Fruit fly (Drosophila melanogaster): ENCODE results near the gene spn-A.

Gene spn-A

dm6 chr3R:30061154-30061482 is 5.3 kb upstream of the spn-A start (continued):
- TF ChIP-seq bbx (GFP tag; IDR thresholded peaks at IDR 0.05; ENCODE audit: partially characterized antibody) (no peak), Optix (GFP tag; IDR thresholded peaks at IDR 0.05) (peak; percentile 85), Nf-YC (tag; optimal IDR thresholded peaks at IDR 0.05) (peak; percentile 67), HLH3B (GFP tag; IDR thresholded peaks at IDR 0.05) (peak; percentile 96), CG11456 (GFP tag; IDR thresholded peaks at IDR 0.05) (peak; percentile 85), Awh (GFP tag; IDR thresholded peaks at IDR 0.05) (peak; percentile 95), so (GFP tag; IDR thresholded peaks at IDR 0.05) (peak; percentile 93), nerfin-2 (GFP tag; IDR thresholded peaks at IDR 0.05; ENCODE audit: partially characterized antibody) (no peak), CG2712 (tag; optimal IDR thresholded peaks at IDR 0.05) (peak; percentile 87), CG7963 (GFP tag; IDR thresholded peaks at IDR 0.05; ENCODE audit: partially characterized antibody) (no peak), crp (GFP tag; optimal IDR thresholded peaks at IDR 0.05) (peak in 1 of 2 experiments; percentile 2), Ravus (GFP tag; IDR thresholded peaks at IDR 0.05) (peak; percentile 72), CG43689 (GFP tag; IDR thresholded peaks at IDR 0.05) (peak; percentile 90), Med (GFP tag) (peak; percentile 97), CG8478 (optimal IDR thresholded peaks at IDR 0.05) (no peak), CrebB (tag; optimal IDR thresholded peaks at IDR 0.05) (no peak), Dek (tag; optimal IDR thresholded peaks at IDR 0.05) (peak; percentile 80), sens-2 (GFP tag; IDR thresholded peaks at IDR 0.05) (peak; percentile 89), br (optimal IDR thresholded peaks at IDR 0.05) (no peak), D (optimal IDR thresholded peaks at IDR 0.05) (no peak), D (GFP tag; optimal IDR thresholded peaks at IDR 0.05) (peak; percentile 93), CG6683 (GFP tag; optimal IDR thresholded peaks at IDR 0.05) (peak; percentile 71), lmd (GFP tag; IDR thresholded peaks at IDR 0.05) (peak; percentile 85), Dfd (GFP tag; optimal IDR thresholded peaks at IDR 0.05) (no peak), CG12942 (GFP tag; optimal IDR thresholded peaks at IDR 0.05) (peak; percentile 44), Neu2 (GFP tag; optimal IDR thresholded peaks at IDR 0.05; ENCODE audit: borderline replicate concordance) (no peak), ara (GFP tag; IDR thresholded peaks at IDR 0.05) (peak; percentile 90), gcm2 (GFP tag; optimal IDR thresholded peaks at IDR 0.05) (peak; percentile 19), HmgD (GFP tag; optimal IDR thresholded peaks at IDR 0.05) (peak; percentile 58), CG10959 (GFP tag; IDR thresholded peaks at IDR 0.05) (peak; percentile 78), GATAe (GFP tag; conservative IDR thresholded peaks at IDR 0.05) (no peak), az2 (GFP tag; optimal IDR thresholded peaks at IDR 0.05) (peak; percentile 76), maf-S (GFP tag; optimal IDR thresholded peaks at IDR 0.05) (peak; percentile 68), CG12391 (tag; optimal IDR thresholded peaks at IDR 0.05) (peak; percentile 80), CG3726 (GFP tag; IDR thresholded peaks at IDR 0.05) (peak; percentile 85; the same call in 1 of the 3 replicates), chinmo (GFP tag; IDR thresholded peaks at IDR 0.05; ENCODE audit: partially characterized antibody) (no peak), ase (GFP tag; IDR thresholded peaks at IDR 0.05) (peak; percentile 91), nom (GFP tag; optimal IDR thresholded peaks at IDR 0.05) (peak; percentile 78), pb (GFP tag; optimal IDR thresholded peaks at IDR 0.05) (peak; percentile 73), pan (optimal IDR thresholded peaks at IDR 0.05) (no peak), pan (GFP tag; optimal IDR thresholded peaks at IDR 0.05 in 1 of 2, IDR thresholded peaks at IDR 0.05 in 1 of 2) (peak in 1 of 2 experiments; percentile 95), HmgZ (tag; optimal IDR thresholded peaks at IDR 0.05) (peak; percentile 36), CG17912 (GFP tag; optimal IDR thresholded peaks at IDR 0.05) (no peak), CG10543 (GFP tag; optimal IDR thresholded peaks at IDR 0.05) (peak; percentile 59), NfI (GFP tag; optimal IDR thresholded peaks at IDR 0.05) (peak; percentile 52), D19B (GFP tag; optimal IDR thresholded peaks at IDR 0.05) (peak; percentile 50), zfh2 (GFP tag; optimal IDR thresholded peaks at IDR 0.05) (peak; percentile 38), CG14710 (tag; optimal IDR thresholded peaks at IDR 0.05) (peak; percentile 90), Hr51 (GFP tag; optimal IDR thresholded peaks at IDR 0.05) (peak; percentile 26 to 83), chm (GFP tag; IDR thresholded peaks at IDR 0.05) (peak; percentile 94), CG14860 (GFP tag; IDR thresholded peaks at IDR 0.05; ENCODE audit: partially characterized antibody) (no peak), cato (GFP tag; optimal IDR thresholded peaks at IDR 0.05; ENCODE audit: borderline replicate concordance) (peak; percentile 5)
